Worm (Caenorhabditis elegans) whole organism, young adult: Measurements from ENCODE around the gene srbc-57.

Experiments used
- B0336.3 ChIP-seq: fragments of 200-800 bp; sonication (Bioruptor generic); IDR thresholded peaks from 2 replicates; pipeline ENCODE4 v1.3.6; 2022; ENCODE audit warnings: missing genetic modification characterization, missing compliant biosample characterization
- somi-1 ChIP-seq: fragments of 200-800 bp; sonication (Bioruptor generic); optimal IDR thresholded peaks from 2 replicates; lab custom pipeline; 2018; ENCODE audit warnings: mild to moderate bottlenecking, missing genetic modification characterization, missing compliant biosample characterization

- TF ChIP-seq B0336.3 (GFP tag; lab: Robert Waterston, UW) (no peak), somi-1 (GFP tag; lab: Kevin White, UChicago) (no peak)
Observed at ce11 chrV:486684-487083, 18.3 kb upstream of the srbc-57 start, which contains the start of gene nhr-211.
